Worm (Caenorhabditis elegans) whole organism, mixed stage, embryonic: Measurements from ENCODE around the gene brf-1.
A peak's percentile ranks its signal among the peaks of the same experiment; 100 is the strongest.

Experiments used
- bed-3 ChIP-seq: fragments of 200-800 bp; sonication (Bioruptor generic); optimal IDR thresholded peaks from 3 replicates; lab custom pipeline; 2018; ENCODE audit warnings: mild to moderate bottlenecking, missing genetic modification characterization, moderate library complexity, missing compliant biosample characterization
- blmp-1 ChIP-seq: fragments of 150-350 bp; optimal IDR thresholded peaks from 2 replicates; lab custom pipeline; 2014; ENCODE audit warnings: missing biosample characterization, missing genetic modification characterization
- ceh-39 ChIP-seq: fragments of 150-350 bp; optimal IDR thresholded peaks from 2 replicates; lab custom pipeline; 2014; ENCODE audit warnings: missing biosample characterization, missing genetic modification characterization
- ceh-43 ChIP-seq: fragments of 200-800 bp; sonication (Bioruptor generic); optimal IDR thresholded peaks from 2 replicates; lab custom pipeline; 2018; ENCODE audit warnings: mild to moderate bottlenecking, missing genetic modification characterization, moderate library complexity, missing compliant biosample characterization
- ceh-83 ChIP-seq: fragments of 200-800 bp; sonication (Bioruptor generic); optimal IDR thresholded peaks from 2 replicates; lab custom pipeline; 2018; ENCODE audit warnings: mild to moderate bottlenecking, missing genetic modification characterization, missing compliant biosample characterization
- ces-1 ChIP-seq: fragments of 150-350 bp; optimal IDR thresholded peaks from 2 replicates; lab custom pipeline; 2014; ENCODE audit warnings: missing biosample characterization, missing genetic modification reagents, missing genetic modification characterization
- cnd-1 ChIP-seq: fragments of 200-800 bp; sonication (Bioruptor generic); optimal IDR thresholded peaks from 2 replicates; lab custom pipeline; 2018; ENCODE audit warnings: mild to moderate bottlenecking, missing genetic modification characterization, missing compliant biosample characterization
- drap-1 ChIP-seq: fragments of 200-800 bp; sonication (Bioruptor generic); optimal IDR thresholded peaks from 3 replicates; lab custom pipeline; 2018; ENCODE audit warnings: mild to moderate bottlenecking, missing genetic modification characterization, missing compliant biosample characterization
- elt-1 ChIP-seq: sonication (generic microtip); optimal IDR thresholded peaks from 2 replicates; lab custom pipeline; 2017; ENCODE audit warnings: missing genetic modification characterization, mild to moderate bottlenecking, missing compliant biosample characterization, antibody characterized with exemption, moderate library complexity, borderline replicate concordance; ENCODE audit not compliant: insufficient read depth
- flh-1 ChIP-seq: fragments of 200-800 bp; sonication (Bioruptor generic); optimal IDR thresholded peaks from 2 replicates; lab custom pipeline; 2018; ENCODE audit warnings: mild to moderate bottlenecking, missing genetic modification characterization, moderate library complexity, missing compliant biosample characterization
- ham-2 ChIP-seq: fragments of 200-800 bp; sonication (Bioruptor generic); optimal IDR thresholded peaks from 2 replicates; lab custom pipeline; 2018; ENCODE audit warnings: mild to moderate bottlenecking, missing genetic modification characterization, missing compliant biosample characterization
- hlh-1 ChIP-seq: fragments of 150-350 bp; optimal IDR thresholded peaks from 2 replicates; lab custom pipeline; 2014; ENCODE audit warnings: missing biosample characterization, missing genetic modification reagents, missing genetic modification characterization
- lin-13 ChIP-seq: fragments of 150-350 bp; optimal IDR thresholded peaks from 2 replicates; lab custom pipeline; 2014; ENCODE audit warnings: missing biosample characterization, missing genetic modification characterization
- lin-32 ChIP-seq: fragments of 200-800 bp; sonication (Bioruptor generic); optimal IDR thresholded peaks from 2 replicates; lab custom pipeline; 2018; ENCODE audit warnings: mild to moderate bottlenecking, missing genetic modification characterization, missing compliant biosample characterization
- lsy-2 ChIP-seq: fragments of 150-350 bp; optimal IDR thresholded peaks from 2 replicates; lab custom pipeline; 2014; ENCODE audit warnings: missing biosample characterization, missing genetic modification characterization
- mab-5 ChIP-seq: fragments of 150-350 bp; optimal IDR thresholded peaks from 2 replicates; lab custom pipeline; 2014; ENCODE audit warnings: missing biosample characterization, missing genetic modification characterization
- mep-1 ChIP-seq: fragments of 150-350 bp; optimal IDR thresholded peaks from 2 replicates; lab custom pipeline; 2017; ENCODE audit warnings: missing biosample characterization, missing genetic modification reagents, missing genetic modification characterization, inconsistent platforms
- mls-2 ChIP-seq: sonication (generic microtip); optimal IDR thresholded peaks from 2 replicates; lab custom pipeline; 2016; ENCODE audit warnings: mild to moderate bottlenecking, missing genetic modification characterization, moderate library complexity, missing compliant biosample characterization
- nhr-237 ChIP-seq: fragments of 150-350 bp; optimal IDR thresholded peaks from 2 replicates; lab custom pipeline; 2014; ENCODE audit warnings: missing biosample characterization, missing genetic modification characterization
- nhr-28 ChIP-seq: fragments of 150-350 bp; optimal IDR thresholded peaks from 2 replicates; lab custom pipeline; 2014; ENCODE audit warnings: missing biosample characterization, missing genetic modification characterization
- nhr-76 ChIP-seq: sonication (generic microtip); optimal IDR thresholded peaks from 2 replicates; lab custom pipeline; 2017; ENCODE audit warnings: missing biosample characterization, missing genetic modification characterization
- pha-4 ChIP-seq: fragments of 150-350 bp; optimal IDR thresholded peaks from 2 replicates; lab custom pipeline; 2018; ENCODE audit warnings: missing biosample characterization, missing genetic modification reagents, missing genetic modification characterization
- sem-2 ChIP-seq: fragments of 200-800 bp; sonication (Bioruptor generic); optimal IDR thresholded peaks from 2 replicates; lab custom pipeline; 2018; ENCODE audit warnings: mild to moderate bottlenecking, missing genetic modification characterization, missing compliant biosample characterization
- sptf-1 ChIP-seq: sonication (generic microtip); optimal IDR thresholded peaks from 2 replicates; lab custom pipeline; 2017; ENCODE audit warnings: mild to moderate bottlenecking, missing genetic modification characterization, moderate library complexity, missing compliant biosample characterization
- tbx-8 ChIP-seq: fragments of 200-800 bp; sonication (Bioruptor generic); optimal IDR thresholded peaks from 2 replicates; lab custom pipeline; 2018; ENCODE audit warnings: mild to moderate bottlenecking, missing genetic modification characterization, moderate library complexity, missing compliant biosample characterization
- unc-120 ChIP-seq: sonication (generic microtip); optimal IDR thresholded peaks from 2 replicates; lab custom pipeline; 2017; ENCODE audit warnings: missing genetic modification characterization, missing compliant biosample characterization; ENCODE audit not compliant: poor library complexity, severe bottlenecking
- unc-39 ChIP-seq: fragments of 150-350 bp; optimal IDR thresholded peaks from 2 replicates; lab custom pipeline; 2014; ENCODE audit warnings: missing biosample characterization, missing genetic modification characterization
- unc-62 ChIP-seq: fragments of 150-350 bp; optimal IDR thresholded peaks from 2 replicates; lab custom pipeline; 2014; ENCODE audit warnings: missing biosample characterization, missing genetic modification reagents, missing genetic modification characterization
- zip-8 ChIP-seq: fragments of 150-350 bp; optimal IDR thresholded peaks from 2 replicates; lab custom pipeline; 2014; ENCODE audit warnings: missing biosample characterization, missing genetic modification characterization
- ztf-11 ChIP-seq: fragments of 150-350 bp; optimal IDR thresholded peaks from 2 replicates; lab custom pipeline; 2014; ENCODE audit warnings: missing biosample characterization, missing genetic modification characterization

Gene brf-1

DNA sequence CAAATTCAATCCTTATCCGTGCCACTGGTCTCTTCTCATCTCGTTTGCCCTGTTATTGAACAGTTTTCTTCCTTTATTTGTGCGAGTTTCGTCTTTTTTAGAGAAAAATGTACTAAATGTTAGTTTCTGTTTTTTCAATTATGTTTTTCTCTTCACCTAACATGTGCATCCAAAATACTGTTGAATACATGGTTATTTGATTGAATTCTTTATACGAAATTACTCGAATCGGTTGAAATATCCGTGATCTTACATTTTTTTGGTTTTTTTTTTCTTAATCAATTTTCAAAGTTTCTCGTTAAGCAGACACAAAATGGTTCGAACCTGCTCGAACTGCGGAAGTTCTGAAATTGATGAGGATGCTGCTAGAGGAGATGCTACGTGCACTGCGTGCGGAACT is at the start of gene brf-1:
Gene brf-1, plus strand, starts transcription at position 301 of the 400 bp plus-strand sequence.
- TF ChIP-seq blmp-1 (tag; lab: Kevin White, UChicago), result no peak
- peak; percentile 37 for TF ChIP-seq zip-8 (tag; lab: Kevin White, UChicago)
- no peak for TF ChIP-seq sem-2 (GFP tag; lab: Kevin White, UChicago)
- no peak for TF ChIP-seq flh-1

DNA sequence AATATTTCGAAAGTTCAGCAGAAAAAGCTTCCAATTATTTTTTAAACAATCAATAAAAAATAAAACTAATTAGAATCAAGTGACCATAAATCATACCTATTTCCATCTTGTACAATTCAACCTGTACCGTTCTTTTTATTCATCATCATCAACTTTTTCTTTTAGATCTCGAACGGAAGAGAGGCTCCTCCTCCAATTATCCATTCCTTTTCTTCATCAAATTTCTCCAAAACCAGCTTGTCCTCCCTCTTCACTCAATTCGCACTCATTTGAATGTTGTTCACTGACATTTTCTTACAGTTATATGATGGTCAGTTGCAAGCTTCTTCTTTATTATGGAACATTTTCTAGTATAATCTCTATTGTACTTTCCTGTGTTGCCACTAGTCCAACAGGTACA is 43.8 kb upstream of the brf-1 start, which contains the start of gene C30G12.4:
Gene C30G12.4, plus strand, starts transcription at position 301 of the 400 bp plus-strand sequence.
- TF ChIP-seq ces-1 (no peak), lin-13 (no peak), sptf-1 (tag; lab: Kevin White, UChicago) (no peak), nhr-28 (tag; lab: Kevin White, UChicago) (no peak), bed-3 (GFP tag; lab: Kevin White, UChicago) (no peak), sem-2 (GFP tag; lab: Kevin White, UChicago) (no peak)
- TF ChIP-seq, all 35 proteins: peak for 0

DNA sequence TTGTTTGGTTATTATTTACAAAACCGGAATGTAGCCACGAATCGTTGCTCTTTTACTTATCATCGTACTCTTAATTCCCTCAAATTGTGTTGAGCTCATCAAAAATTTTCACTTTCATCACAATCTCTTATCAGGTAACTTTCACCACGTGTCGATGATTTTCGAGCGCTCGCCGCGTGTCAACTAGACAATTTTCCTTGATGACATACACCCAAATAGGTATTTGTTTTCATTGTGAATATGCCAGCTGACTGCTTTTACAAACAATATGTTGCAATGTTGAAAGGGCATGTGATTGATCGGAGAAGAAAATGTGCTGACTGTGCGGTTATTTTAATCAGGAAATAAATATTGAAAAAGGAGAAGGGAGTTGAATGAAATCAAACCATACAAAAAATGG is 41.0 kb upstream of the brf-1 start:
- no peak for TF ChIP-seq ces-1

DNA sequence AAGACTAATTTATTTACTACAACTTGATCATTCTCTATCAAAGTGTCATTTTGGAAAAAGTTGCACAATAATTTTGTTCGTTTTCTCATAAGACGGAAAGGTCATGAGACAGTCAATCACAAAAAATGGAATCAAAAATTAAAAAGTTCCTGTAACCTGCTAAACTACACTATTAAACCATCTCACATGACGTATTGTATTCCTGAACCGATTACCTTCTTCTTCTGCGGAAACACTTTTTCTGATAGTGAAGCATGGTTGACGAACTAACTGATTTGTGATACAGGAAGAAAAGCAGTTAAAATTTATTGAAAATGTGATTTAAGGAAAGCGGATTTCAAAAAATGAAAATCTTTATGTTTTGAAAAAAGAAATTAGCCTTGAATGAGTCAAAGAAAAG is 35.9 kb upstream of the brf-1 start:
- TF ChIP-seq ham-2 (GFP tag; lab: Kevin White, UChicago) (no peak), hlh-1 (tag; lab: Kevin White, UChicago) (no peak), bed-3 (GFP tag; lab: Kevin White, UChicago) (no peak), ceh-83 (no peak), ces-1 (no peak), cnd-1 (tag; lab: Kevin White, UChicago) (no peak), nhr-76 (tag; lab: Kevin White, UChicago) (no peak), ceh-43 (GFP tag; lab: Kevin White, UChicago) (no peak), tbx-8 (GFP tag; lab: Kevin White, UChicago) (no peak), ceh-39 (tag; lab: Kevin White, UChicago) (no peak), pha-4 (tag; lab: Kevin White, UChicago) (no peak), lsy-2 (tag; lab: Kevin White, UChicago) (no peak), mep-1 (no peak), unc-120 (tag; lab: Kevin White, UChicago) (no peak), nhr-237 (no peak), nhr-28 (tag; lab: Kevin White, UChicago) (no peak), blmp-1 (tag; lab: Kevin White, UChicago) (no peak), lin-32 (GFP tag; lab: Kevin White, UChicago) (no peak), zip-8 (tag; lab: Kevin White, UChicago) (no peak), unc-62 (GFP tag; lab: Kevin White, UChicago) (no peak)
- TF ChIP-seq, all 35 proteins: peak for 0

DNA sequence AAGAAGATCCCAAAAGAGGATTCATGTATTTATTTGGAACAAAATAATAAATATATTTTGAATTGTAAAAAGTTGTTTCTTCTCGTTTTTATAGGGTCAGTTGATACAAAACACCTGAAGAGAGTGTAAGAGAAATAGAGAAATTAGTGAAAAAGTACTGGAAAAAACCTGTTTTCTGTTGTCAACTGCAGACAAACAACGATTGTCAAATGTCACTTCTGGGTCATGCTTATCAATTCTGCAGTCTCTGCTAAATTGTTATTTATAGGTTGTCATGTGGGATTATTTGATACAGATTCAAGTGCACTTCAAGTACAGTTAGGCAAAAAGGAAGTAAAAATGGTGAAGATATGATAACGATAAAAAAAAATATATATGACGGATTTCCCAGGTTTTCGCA is 33.1 kb upstream of the brf-1 start:
- TF ChIP-seq zip-8 (tag; lab: Kevin White, UChicago) (no peak), nhr-76 (tag; lab: Kevin White, UChicago) (no peak), ztf-11 (tag; lab: Kevin White, UChicago) (no peak), blmp-1 (tag; lab: Kevin White, UChicago) (no peak), bed-3 (GFP tag; lab: Kevin White, UChicago) (no peak), elt-1 (tag; lab: Kevin White, UChicago) (no peak), cnd-1 (tag; lab: Kevin White, UChicago) (no peak), drap-1 (GFP tag; lab: Kevin White, UChicago) (no peak), unc-120 (tag; lab: Kevin White, UChicago) (no peak), mls-2 (tag; lab: Kevin White, UChicago) (no peak), unc-39 (tag; lab: Kevin White, UChicago) (no peak), hlh-1 (tag; lab: Kevin White, UChicago) (no peak), mab-5 (tag; lab: Kevin White, UChicago) (no peak), lsy-2 (tag; lab: Kevin White, UChicago) (no peak), tbx-8 (GFP tag; lab: Kevin White, UChicago) (no peak), flh-1 (no peak), lin-32 (GFP tag; lab: Kevin White, UChicago) (no peak), nhr-28 (tag; lab: Kevin White, UChicago) (no peak), ceh-39 (tag; lab: Kevin White, UChicago) (no peak), sem-2 (GFP tag; lab: Kevin White, UChicago) (no peak)
